Worm (Caenorhabditis elegans) whole organism, L2 larva: ENCODE data around the gene Y54G2A.40.

Source experiments
- Y55F3AM.14 ChIP-seq: fragments of 200-800 bp; sonication (Bioruptor generic); optimal IDR thresholded peaks from 2 replicates; lab custom pipeline; 2018; ENCODE audit warnings: mild to moderate bottlenecking, missing genetic modification characterization, missing compliant biosample characterization
- aly-2 ChIP-seq: fragments of 150-350 bp; optimal IDR thresholded peaks from 2 replicates; lab custom pipeline; 2014; ENCODE audit warnings: missing biosample characterization, missing genetic modification characterization
- ama-1 ChIP-seq: fragments of 150-350 bp; optimal IDR thresholded peaks from 2 replicates; lab custom pipeline; 2018; ENCODE audit warnings: inconsistent platforms
- crh-2 ChIP-seq: sonication (generic microtip); optimal IDR thresholded peaks from 2 replicates; lab custom pipeline; 2017; ENCODE audit warnings: missing biosample characterization, missing genetic modification characterization
- fos-1 ChIP-seq: fragments of 150-350 bp; optimal IDR thresholded peaks from 2 replicates; lab custom pipeline; 2014; ENCODE audit warnings: missing biosample characterization, missing genetic modification characterization
- lin-13 ChIP-seq: fragments of 150-350 bp; optimal IDR thresholded peaks from 2 replicates; lab custom pipeline; 2014; ENCODE audit warnings: missing biosample characterization, missing genetic modification reagents, missing genetic modification characterization
- mdl-1 ChIP-seq, 2 experiments: fragments of 150-350 bp in 1 of 2; sonication (generic microtip) in 1 of 2; optimal IDR thresholded peaks; 2 replicates each; lab custom pipeline; 2017; ENCODE audit warnings: missing biosample characterization in 2 of 2, missing genetic modification characterization in 2 of 2
- nhr-10 ChIP-seq: sonication (generic microtip); optimal IDR thresholded peaks from 2 replicates; lab custom pipeline; 2017; ENCODE audit warnings: missing biosample characterization, missing genetic modification characterization
- nhr-11 ChIP-seq: fragments of 150-350 bp; optimal IDR thresholded peaks from 2 replicates; lab custom pipeline; 2014; ENCODE audit warnings: missing biosample characterization, missing genetic modification characterization
- skn-1 ChIP-seq: sonication (generic microtip); optimal IDR thresholded peaks from 2 replicates; lab custom pipeline; 2017; ENCODE audit warnings: missing biosample characterization, missing genetic modification characterization
- unc-39 ChIP-seq: fragments of 150-350 bp; optimal IDR thresholded peaks from 2 replicates; lab custom pipeline; 2014; ENCODE audit warnings: missing biosample characterization, missing genetic modification characterization
- unc-55 ChIP-seq: fragments of 150-350 bp; sonication (generic microtip); optimal IDR thresholded peaks from 3 replicates; lab custom pipeline; 2014; ENCODE audit warnings: missing biosample characterization, missing genetic modification reagents, missing genetic modification characterization
- zag-1 ChIP-seq: fragments of 150-350 bp; optimal IDR thresholded peaks from 2 replicates; lab custom pipeline; 2014; ENCODE audit warnings: missing biosample characterization, missing genetic modification characterization
- ztf-11 ChIP-seq: sonication (generic microtip); optimal IDR thresholded peaks from 2 replicates; lab custom pipeline; 2017; ENCODE audit warnings: missing biosample characterization, missing genetic modification characterization

- TF ChIP-seq fos-1 (no peak), crh-2 (no peak), mdl-1 (tag; optimal IDR thresholded peaks at IDR 0.05; lab: Kevin White, UChicago) (no peak), skn-1 (tag; lab: Kevin White, UChicago) (no peak), unc-55 (GFP tag; lab: Kevin White, UChicago) (no peak), nhr-11 (tag; lab: Kevin White, UChicago) (no peak), ama-1 (no peak), zag-1 (tag; lab: Kevin White, UChicago) (no peak), unc-39 (tag; lab: Kevin White, UChicago) (no peak), nhr-10 (tag; lab: Kevin White, UChicago) (no peak), aly-2 (tag; lab: Kevin White, UChicago) (no peak), lin-13 (GFP tag; lab: Kevin White, UChicago) (no peak), Y55F3AM.14 (GFP tag; lab: Kevin White, UChicago) (no peak), ztf-11 (tag; lab: Kevin White, UChicago) (no peak)
Observed at ce11 chrIV:2853164-2853563, 6.9 kb downstream of the Y54G2A.40 start, which contains the start of gene Y54G2A.49.
